Worm (Caenorhabditis elegans): ENCODE results near the gene Y4C6B.2.

DNA sequence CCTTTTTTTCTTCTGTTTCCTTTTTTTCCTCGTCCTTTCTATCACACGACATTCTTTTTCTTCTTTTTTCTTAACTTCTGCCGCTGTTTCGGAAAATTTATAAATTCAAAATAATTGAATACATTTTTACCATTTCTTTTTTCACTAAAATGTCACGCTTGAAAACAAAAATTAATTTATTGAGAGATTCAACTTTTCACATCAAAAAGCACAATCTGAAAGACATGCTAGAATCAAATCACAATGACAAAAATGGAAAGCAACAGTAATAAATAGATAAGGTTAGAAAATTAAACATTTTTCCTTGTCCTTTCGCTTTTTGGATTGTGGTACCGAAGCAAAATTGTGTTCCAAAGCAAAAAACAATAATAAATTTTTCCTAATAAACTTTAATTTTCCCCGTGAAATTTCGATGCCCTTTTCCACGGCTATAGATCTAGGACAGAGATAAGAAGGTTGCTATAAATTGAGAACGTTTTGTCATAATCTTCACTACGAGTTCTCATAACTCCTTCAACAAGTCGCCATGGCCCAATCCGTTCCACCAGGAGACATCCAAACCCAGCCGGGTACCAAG, 41.9 kb upstream of the Y4C6B.2 start, which contains the start of the genes ZK354.6 and msp-113:
- no peak for TF ChIP-seq fkh-10 (GFP tag; optimal IDR thresholded peaks at IDR 0.05)
- TF ChIP-seq hlh-30 (tag; optimal IDR thresholded peaks at IDR 0.05; ENCODE audit: insufficient read depth) = no peak
- TF ChIP-seq elt-2 (tag; optimal IDR thresholded peaks at IDR 0.05) = no peak
